Fruit fly (Drosophila melanogaster) whole organism, prepupa: ENCODE measurements around the gene CG31100.
A peak's percentile ranks its signal among the peaks of the same experiment; 100 is the strongest.

Experiments
- Blimp-1 ChIP-seq: fragments of 200-800 bp; sonication (Bioruptor generic); optimal IDR thresholded peaks from 3 replicates; lab custom pipeline; 2017; ENCODE audit warnings: missing biosample characterization, missing genetic modification characterization, mild to moderate bottlenecking, moderate library complexity, missing genetic modification reagents
- CG10631 ChIP-seq: fragments of 200-800 bp; sonication (Bioruptor generic); optimal IDR thresholded peaks from 2 replicates; lab custom pipeline; 2016; ENCODE audit warnings: missing biosample characterization, missing genetic modification characterization
- CG10669 ChIP-seq: fragments of 200-800 bp; sonication (Bioruptor generic); optimal IDR thresholded peaks from 3 replicates; lab custom pipeline; 2018; ENCODE audit warnings: missing biosample characterization, mild to moderate bottlenecking, missing genetic modification characterization, moderate library complexity
- CG11294 ChIP-seq: fragments of 200-800 bp; sonication (Bioruptor generic); IDR thresholded peaks from 2 replicates; pipeline ENCODE4 v1.3.6; 2022; ENCODE audit warnings: missing biosample characterization, missing genetic modification characterization
- CG15336 ChIP-seq: fragments of 200-800 bp; sonication (Bioruptor generic); IDR thresholded peaks from 2 replicates; pipeline ENCODE4 v1.3.6; 2022; ENCODE audit warnings: missing biosample characterization, missing genetic modification characterization
- CG16779 ChIP-seq: fragments of 200-800 bp; sonication (Bioruptor generic); optimal IDR thresholded peaks from 3 replicates; lab custom pipeline; 2017; ENCODE audit warnings: missing biosample characterization, mild to moderate bottlenecking, missing genetic modification characterization
- CG32006 ChIP-seq: fragments of 200-800 bp; sonication (Bioruptor generic); optimal IDR thresholded peaks from 3 replicates; lab custom pipeline; 2017; ENCODE audit warnings: missing biosample characterization, mild to moderate bottlenecking, missing genetic modification characterization
- CG34406 ChIP-seq: fragments of 200-800 bp; sonication (Bioruptor generic); optimal IDR thresholded peaks from 3 replicates; lab custom pipeline; 2016; ENCODE audit warnings: missing biosample characterization, missing genetic modification characterization
- CG3919 ChIP-seq: fragments of 200-800 bp; sonication (Bioruptor generic); optimal IDR thresholded peaks from 3 replicates; lab custom pipeline; 2016; ENCODE audit warnings: missing biosample characterization, missing genetic modification characterization
- CG4318 ChIP-seq: fragments of 200-800 bp; sonication (Bioruptor generic); optimal IDR thresholded peaks from 3 replicates; lab custom pipeline; 2017; ENCODE audit warnings: missing biosample characterization, mild to moderate bottlenecking, missing genetic modification characterization
- CG6276 ChIP-seq: fragments of 200-800 bp; sonication (Bioruptor generic); optimal IDR thresholded peaks from 2 replicates; lab custom pipeline; 2017; ENCODE audit warnings: missing biosample characterization, mild to moderate bottlenecking, missing genetic modification characterization
- CG6792 ChIP-seq: fragments of 200-800 bp; sonication (Bioruptor generic); optimal IDR thresholded peaks from 3 replicates; lab custom pipeline; 2016; ENCODE audit warnings: missing biosample characterization, missing genetic modification characterization
- CG6854 ChIP-seq: fragments of 200-800 bp; sonication (Bioruptor generic); optimal IDR thresholded peaks from 2 replicates; lab custom pipeline; 2017; ENCODE audit warnings: missing biosample characterization, mild to moderate bottlenecking, missing genetic modification characterization
- CG8119 ChIP-seq: fragments of 200-800 bp; sonication (Bioruptor generic); IDR thresholded peaks from 3 replicates; pipeline ENCODE4 v1.3.6; 2022; ENCODE audit warnings: missing biosample characterization, missing genetic modification characterization
- CG8319 ChIP-seq: fragments of 200-800 bp; sonication (Bioruptor generic); optimal IDR thresholded peaks from 3 replicates; lab custom pipeline; 2016; ENCODE audit warnings: missing biosample characterization, missing genetic modification characterization
- CG9139 ChIP-seq: fragments of 200-800 bp; sonication (Bioruptor generic); optimal IDR thresholded peaks from 3 replicates; lab custom pipeline; 2017; ENCODE audit warnings: missing biosample characterization, mild to moderate bottlenecking, missing genetic modification characterization
- Eip75B ChIP-seq: fragments of 200-800 bp; sonication (Bioruptor generic); optimal IDR thresholded peaks from 3 replicates; lab custom pipeline; 2016; ENCODE audit warnings: missing biosample characterization, missing genetic modification characterization
- Eip78C ChIP-seq: fragments of 200-800 bp; sonication (Bioruptor generic); peaks from one replicate; lab custom pipeline; 2016; ENCODE audit warnings: missing biosample characterization, missing genetic modification characterization
- Gug ChIP-seq: fragments of 200-800 bp; sonication (Bioruptor generic); IDR thresholded peaks from 2 replicates; pipeline ENCODE4 v1.3.6; 2022; ENCODE audit warnings: missing biosample characterization, missing genetic modification characterization
- Hr4 ChIP-seq: fragments of 200-800 bp; sonication (Bioruptor generic); optimal IDR thresholded peaks from 3 replicates; lab custom pipeline; 2016; ENCODE audit warnings: missing biosample characterization, missing genetic modification characterization
- Lpt ChIP-seq: fragments of 200-800 bp; sonication (Bioruptor generic); optimal IDR thresholded peaks from 3 replicates; lab custom pipeline; 2016; ENCODE audit warnings: missing biosample characterization, missing genetic modification characterization
- OdsH ChIP-seq: fragments of 200-800 bp; sonication (Bioruptor generic); optimal IDR thresholded peaks from 3 replicates; lab custom pipeline; 2016; ENCODE audit warnings: missing biosample characterization, missing genetic modification characterization
- Sox14 ChIP-seq: fragments of 200-800 bp; sonication (Bioruptor generic); optimal IDR thresholded peaks from 3 replicates; lab custom pipeline; 2016; ENCODE audit warnings: missing biosample characterization, missing genetic modification characterization
- Sox15 ChIP-seq: fragments of 200-800 bp; sonication (Bioruptor generic); optimal IDR thresholded peaks from 3 replicates; lab custom pipeline; 2016; ENCODE audit warnings: missing biosample characterization, missing genetic modification characterization
- achi ChIP-seq: fragments of 200-800 bp; sonication (Bioruptor generic); optimal IDR thresholded peaks from 3 replicates; lab custom pipeline; 2016; ENCODE audit warnings: missing biosample characterization, missing genetic modification characterization
- acj6 ChIP-seq: fragments of 200-800 bp; sonication (Bioruptor generic); optimal IDR thresholded peaks from 3 replicates; lab custom pipeline; 2016; ENCODE audit warnings: missing biosample characterization, missing genetic modification characterization
- dac ChIP-seq: fragments of 200-800 bp; sonication (Bioruptor generic); optimal IDR thresholded peaks from 2 replicates; lab custom pipeline; 2017; ENCODE audit warnings: missing biosample characterization, mild to moderate bottlenecking, missing genetic modification characterization
- dsx ChIP-seq: fragments of 200-800 bp; optimal IDR thresholded peaks from 3 replicates; lab custom pipeline; 2019; ENCODE audit warnings: missing biosample characterization, mild to moderate bottlenecking, missing genetic modification characterization, moderate library complexity; ENCODE audit not compliant: poor library complexity, severe bottlenecking
- eg ChIP-seq: fragments of 200-800 bp; sonication (Bioruptor generic); IDR thresholded peaks from 3 replicates; pipeline ENCODE4 v1.3.6; 2022; ENCODE audit warnings: missing biosample characterization, missing genetic modification characterization
- fd59A ChIP-seq: fragments of 200-800 bp; sonication (Bioruptor generic); optimal IDR thresholded peaks from 2 replicates; lab custom pipeline; 2017; ENCODE audit warnings: missing biosample characterization, mild to moderate bottlenecking, missing genetic modification characterization, missing genetic modification reagents
- fd85E ChIP-seq: fragments of 200-800 bp; sonication (Bioruptor generic); optimal IDR thresholded peaks from 3 replicates; lab custom pipeline; 2016; ENCODE audit warnings: missing biosample characterization, missing genetic modification characterization
- fkh ChIP-seq: fragments of 200-800 bp; sonication (Bioruptor generic); optimal IDR thresholded peaks from 3 replicates; lab custom pipeline; 2017; ENCODE audit warnings: missing biosample characterization, mild to moderate bottlenecking, missing genetic modification characterization, moderate library complexity
- lz ChIP-seq: fragments of 200-800 bp; sonication (Bioruptor generic); optimal IDR thresholded peaks from 3 replicates; lab custom pipeline; 2016; ENCODE audit warnings: missing biosample characterization, missing genetic modification characterization
- net ChIP-seq: fragments of 200-800 bp; sonication (Bioruptor generic); optimal IDR thresholded peaks from 3 replicates; lab custom pipeline; 2016; ENCODE audit warnings: missing biosample characterization, missing genetic modification characterization
- svp ChIP-seq: fragments of 200-800 bp; sonication (Bioruptor generic); peaks from one replicate; lab custom pipeline; 2016; ENCODE audit warnings: missing biosample characterization, missing genetic modification characterization
- vri ChIP-seq: fragments of 200-800 bp; sonication (Bioruptor generic); optimal IDR thresholded peaks from 3 replicates; lab custom pipeline; 2016; ENCODE audit warnings: missing biosample characterization, mild to moderate bottlenecking, missing genetic modification characterization

The CG31100 gene

dm6 chr3R:9031797-9032418 lies 28.5 kb upstream of the CG31100 start (continued):
- peak; percentile 99 for TF ChIP-seq svp
- TF ChIP-seq Eip75B, result peak; percentile 99
- TF ChIP-seq acj6, result peak; percentile 98
- peak; percentile 95 for TF ChIP-seq fd85E (GFP tag; lab: Kevin White, UChicago)
- peak; percentile 99 for TF ChIP-seq net
- peak; percentile 97 for TF ChIP-seq vri (GFP tag; lab: Kevin White, UChicago)
- TF ChIP-seq CG6276 (GFP tag; lab: Kevin White, UChicago), result peak; percentile 99
- TF ChIP-seq CG10631 (GFP tag; lab: Kevin White, UChicago), result peak; percentile 99
- TF ChIP-seq CG15336 (GFP tag; lab: Robert Waterston, UW), result peak; percentile 99
- TF ChIP-seq CG16779 (tag; lab: Kevin White, UChicago), result peak; percentile 98
- peak; percentile 98 for TF ChIP-seq CG6792 (GFP tag; lab: Kevin White, UChicago)
- TF ChIP-seq CG34406, result peak; percentile 97
- peak; percentile 97 for TF ChIP-seq CG11294
- peak; percentile 98 for TF ChIP-seq fd59A (GFP tag; lab: Kevin White, UChicago)
- peak; percentile 98 for TF ChIP-seq CG4318 (GFP tag; lab: Kevin White, UChicago)
- no peak for TF ChIP-seq fkh (GFP tag; lab: Kevin White, UChicago)
- TF ChIP-seq OdsH, result peak; percentile 99
- TF ChIP-seq CG8119, result peak; percentile 100
- TF ChIP-seq, all 60 proteins: peak for 59

dm6 chr3R:9030750-9031128 lies 27.3 kb upstream of the CG31100 start:
- TF ChIP-seq Hr4 (GFP tag; lab: Kevin White, UChicago), result peak; percentile 17
- no peak for TF ChIP-seq CG10669 (GFP tag; lab: Kevin White, UChicago)
- TF ChIP-seq fkh (GFP tag; lab: Kevin White, UChicago), result no peak
- no peak for TF ChIP-seq dac

- TF ChIP-seq vri (GFP tag; lab: Kevin White, UChicago), result no peak
- no peak for TF ChIP-seq CG4318 (GFP tag; lab: Kevin White, UChicago)
- no peak for TF ChIP-seq lz (GFP tag; lab: Kevin White, UChicago)
- no peak for TF ChIP-seq CG3919 (GFP tag; lab: Kevin White, UChicago)
- no peak for TF ChIP-seq fd85E (GFP tag; lab: Kevin White, UChicago)
- no peak for TF ChIP-seq Sox14 (GFP tag; lab: Kevin White, UChicago)
- no peak for TF ChIP-seq CG32006 (GFP tag; lab: Kevin White, UChicago)
- TF ChIP-seq CG34406, result no peak
- no peak for TF ChIP-seq eg
- TF ChIP-seq fkh (GFP tag; lab: Kevin White, UChicago), result no peak
- TF ChIP-seq Gug, result no peak
- TF ChIP-seq CG6854, result no peak
- TF ChIP-seq Blimp-1 (GFP tag; lab: Kevin White, UChicago), result no peak
- no peak for TF ChIP-seq CG9139
Measured at dm6 chr3R:9030006-9030749, 26.7 kb upstream of the CG31100 start.

dm6 chr3R:9029411-9029810 lies 26.0 kb upstream of the CG31100 start:
- peak; percentile 37 for TF ChIP-seq Eip78C (GFP tag; lab: Kevin White, UChicago)
- peak; percentile 11 for TF ChIP-seq Sox14 (GFP tag; lab: Kevin White, UChicago)
- TF ChIP-seq dsx (GFP tag; lab: Kevin White, UChicago), result peak; percentile 26
- TF ChIP-seq CG8319 (GFP tag; lab: Kevin White, UChicago), result no peak
- TF ChIP-seq Sox15, result no peak
- no peak for TF ChIP-seq achi
- TF ChIP-seq Lpt (GFP tag; lab: Kevin White, UChicago), result no peak
- TF ChIP-seq CG11294, result no peak
